Worm (Caenorhabditis elegans) whole organism, young adult: Measurements from ENCODE around the gene F39G3.2.

Experiments used
- B0261.1 ChIP-seq: sonication (generic microtip); optimal IDR thresholded peaks from 2 replicates; lab custom pipeline; 2016; ENCODE audit warnings: mild to moderate bottlenecking, missing genetic modification characterization, moderate library complexity, missing compliant biosample characterization
- B0336.3 ChIP-seq: fragments of 200-800 bp; sonication (Bioruptor generic); IDR thresholded peaks from 2 replicates; pipeline ENCODE4 v1.3.6; 2022; ENCODE audit warnings: missing genetic modification characterization, missing compliant biosample characterization
- C06A6.2 ChIP-seq: fragments of 200-800 bp; sonication (Bioruptor generic); conservative IDR thresholded peaks from 2 replicates; pipeline ENCODE4 v1.3.6; 2022; ENCODE audit warnings: missing genetic modification characterization, missing compliant biosample characterization
- F22D6.2 ChIP-seq: sonication (generic microtip); optimal IDR thresholded peaks from 2 replicates; lab custom pipeline; 2016; ENCODE audit warnings: mild to moderate bottlenecking, missing genetic modification characterization, missing compliant biosample characterization
- F55B11.4 ChIP-seq: sonication (generic microtip); optimal IDR thresholded peaks from 2 replicates; lab custom pipeline; 2016; ENCODE audit warnings: missing compliant biosample characterization, missing genetic modification characterization, borderline replicate concordance; ENCODE audit not compliant: insufficient read depth
- K11D2.4 ChIP-seq: fragments of 200-800 bp; sonication (Bioruptor generic); IDR thresholded peaks from 2 replicates; pipeline ENCODE4 v1.3.6; 2022; ENCODE audit warnings: missing genetic modification reagents, missing genetic modification characterization, missing compliant biosample characterization
- T26A5.8 ChIP-seq: sonication (generic microtip); optimal IDR thresholded peaks from 2 replicates; lab custom pipeline; 2016; ENCODE audit warnings: missing genetic modification characterization, missing compliant biosample characterization
- Y53F4B.3 ChIP-seq: fragments of 200-800 bp; sonication (Bioruptor generic); IDR thresholded peaks from 2 replicates; pipeline ENCODE4 v1.3.6; 2022; ENCODE audit warnings: missing genetic modification reagents, missing genetic modification characterization, missing compliant biosample characterization
- Y53G8AR.9 ChIP-seq: fragments of 200-800 bp; sonication (Bioruptor generic); conservative IDR thresholded peaks from 2 replicates; pipeline ENCODE4 v1.3.6; 2022; ENCODE audit warnings: missing genetic modification reagents, missing genetic modification characterization, missing compliant biosample characterization
- Y79H2A.3 ChIP-seq: fragments of 200-800 bp; sonication (Bioruptor generic); conservative IDR thresholded peaks from 2 replicates; pipeline ENCODE4 v1.3.6; 2022; ENCODE audit warnings: missing genetic modification reagents, missing genetic modification characterization, missing compliant biosample characterization
- ZK185.1 ChIP-seq: sonication (generic microtip); optimal IDR thresholded peaks from 2 replicates; lab custom pipeline; 2016; ENCODE audit warnings: mild to moderate bottlenecking, missing genetic modification characterization, missing compliant biosample characterization; ENCODE audit not compliant: poor library complexity, severe bottlenecking
- attf-3 ChIP-seq: fragments of 200-800 bp; sonication (Bioruptor generic); conservative IDR thresholded peaks from 2 replicates; pipeline ENCODE4 v1.3.6; 2022; ENCODE audit warnings: missing genetic modification reagents, missing genetic modification characterization, missing compliant biosample characterization
- attf-5 ChIP-seq: fragments of 200-800 bp; sonication (Bioruptor generic); optimal IDR thresholded peaks from 2 replicates; lab custom pipeline; 2018; ENCODE audit warnings: mild to moderate bottlenecking, missing genetic modification characterization, missing compliant biosample characterization
- bed-2 ChIP-seq: fragments of 200-800 bp; sonication (Bioruptor generic); IDR thresholded peaks from 2 replicates; pipeline ENCODE4 v1.3.6; 2022; ENCODE audit warnings: missing genetic modification reagents, missing genetic modification characterization, missing compliant biosample characterization
- ceh-27 ChIP-seq: fragments of 200-800 bp; sonication (Bioruptor generic); optimal IDR thresholded peaks from 2 replicates; lab custom pipeline; 2018; ENCODE audit warnings: mild to moderate bottlenecking, missing genetic modification characterization, moderate library complexity, missing compliant biosample characterization
- ceh-91 ChIP-seq: fragments of 200-800 bp; sonication (Bioruptor generic); IDR thresholded peaks from 2 replicates; pipeline ENCODE4 v1.3.6; 2022; ENCODE audit warnings: missing genetic modification reagents, missing genetic modification characterization, missing compliant biosample characterization
- dpl-1 ChIP-seq: fragments of 150-350 bp; optimal IDR thresholded peaks from 2 replicates; lab custom pipeline; 2014; ENCODE audit warnings: missing biosample characterization, missing genetic modification reagents, missing genetic modification characterization
- ekl-4 ChIP-seq: fragments of 200-800 bp; sonication (Bioruptor generic); IDR thresholded peaks from 2 replicates; pipeline ENCODE4 v1.3.6; 2022; ENCODE audit warnings: missing genetic modification reagents, missing genetic modification characterization, missing compliant biosample characterization
- fkh-3 ChIP-seq: sonication (generic microtip); optimal IDR thresholded peaks from 2 replicates; lab custom pipeline; 2016; ENCODE audit warnings: mild to moderate bottlenecking, missing genetic modification characterization, missing compliant biosample characterization
- him-1 ChIP-seq: sonication (generic microtip); optimal IDR thresholded peaks from 2 replicates; lab custom pipeline; 2016; ENCODE audit warnings: missing genotype, missing genetic modification reagents, missing genetic modification characterization, missing compliant biosample characterization
- hlh-26 ChIP-seq: fragments of 200-800 bp; sonication (Bioruptor generic); conservative IDR thresholded peaks from 2 replicates; pipeline ENCODE4 v1.3.6; 2022; ENCODE audit warnings: missing genetic modification reagents, missing genetic modification characterization, missing compliant biosample characterization
- hsf-1 ChIP-seq: fragments of 200-800 bp; sonication (Bioruptor generic); IDR thresholded peaks from 2 replicates; pipeline ENCODE4 v1.3.6; 2022; ENCODE audit warnings: missing genetic modification reagents, missing genetic modification characterization, missing compliant biosample characterization
- let-526 ChIP-seq: fragments of 200-800 bp; sonication (Bioruptor generic); IDR thresholded peaks from 2 replicates; pipeline ENCODE4 v1.3.6; 2022; ENCODE audit warnings: missing genetic modification reagents, missing genetic modification characterization, missing compliant biosample characterization
- lin-54 ChIP-seq: fragments of 200-800 bp; sonication (Bioruptor generic); optimal IDR thresholded peaks from 2 replicates; lab custom pipeline; 2018; ENCODE audit warnings: mild to moderate bottlenecking, missing genetic modification characterization, missing compliant biosample characterization
- lir-1 ChIP-seq: fragments of 200-800 bp; sonication (Bioruptor generic); conservative IDR thresholded peaks from 2 replicates; pipeline ENCODE4 v1.3.6; 2022; ENCODE audit warnings: missing genetic modification reagents, missing genetic modification characterization, missing compliant biosample characterization
- lsl-1 ChIP-seq: fragments of 200-800 bp; sonication (Bioruptor generic); optimal IDR thresholded peaks from 2 replicates; lab custom pipeline; 2018; ENCODE audit warnings: mild to moderate bottlenecking, missing genetic modification characterization, moderate library complexity, missing compliant biosample characterization
- madf-3 ChIP-seq: fragments of 200-800 bp; sonication (Bioruptor generic); IDR thresholded peaks from 2 replicates; pipeline ENCODE4 v1.3.6; 2022; ENCODE audit warnings: missing genetic modification reagents, missing genetic modification characterization, missing compliant biosample characterization
- mcd-1 ChIP-seq: fragments of 200-800 bp; sonication (Bioruptor generic); IDR thresholded peaks from 2 replicates; pipeline ENCODE4 v1.3.6; 2022; ENCODE audit warnings: missing genetic modification reagents, missing genetic modification characterization, missing compliant biosample characterization
- mel-28 ChIP-seq: sonication (generic microtip); optimal IDR thresholded peaks from 2 replicates; lab custom pipeline; 2016; ENCODE audit warnings: borderline replicate concordance, mild to moderate bottlenecking, missing genetic modification characterization, missing compliant biosample characterization
- mxl-1 ChIP-seq: sonication (generic microtip); optimal IDR thresholded peaks from 2 replicates; lab custom pipeline; 2016; ENCODE audit warnings: missing genetic modification characterization, missing compliant biosample characterization
- nhr-120 ChIP-seq: fragments of 200-800 bp; sonication (Bioruptor generic); IDR thresholded peaks from 2 replicates; pipeline ENCODE4 v1.3.6; 2022; ENCODE audit warnings: missing genetic modification characterization, missing compliant biosample characterization
- nhr-90 ChIP-seq: sonication (generic microtip); optimal IDR thresholded peaks from 2 replicates; lab custom pipeline; 2016; ENCODE audit warnings: missing genotype, mild to moderate bottlenecking, missing genetic modification characterization, missing compliant biosample characterization
- pbrm-1 ChIP-seq: fragments of 200-800 bp; sonication (Bioruptor generic); IDR thresholded peaks from 2 replicates; pipeline ENCODE4 v1.3.6; 2022; ENCODE audit warnings: missing genetic modification reagents, missing genetic modification characterization, missing compliant biosample characterization
- rec-8 ChIP-seq, 2 experiments: sonication (generic microtip); optimal IDR thresholded peaks; 2 replicates each; lab custom pipeline; 2016; ENCODE audit warnings: mild to moderate bottlenecking in 2 of 2, missing genetic modification characterization in 2 of 2, missing genetic modification reagents in 2 of 2, missing genotype in 2 of 2, missing biosample characterization in 1 of 2, missing compliant biosample characterization in 1 of 2, moderate library complexity in 1 of 2
- rpc-1 ChIP-seq, 2 experiments: fragments of 150-350 bp in 1 of 2; sonication (generic microtip) in 1 of 2; optimal IDR thresholded peaks; 2 replicates each; lab custom pipeline; 2014 to 2018; ENCODE audit warnings: missing biosample characterization in 1 of 2, missing genetic modification characterization in 1 of 2, missing genetic modification reagents in 1 of 2, missing genotype in 1 of 2
- sdz-38 ChIP-seq: sonication (generic microtip); optimal IDR thresholded peaks from 2 replicates; lab custom pipeline; 2016; ENCODE audit warnings: missing genotype, missing genetic modification characterization, missing compliant biosample characterization
- sea-2 ChIP-seq: fragments of 200-800 bp; sonication (Bioruptor generic); IDR thresholded peaks from 2 replicates; pipeline ENCODE4 v1.3.6; 2022; ENCODE audit warnings: missing genetic modification characterization, missing compliant biosample characterization
- snpc-1.1 ChIP-seq: sonication (generic microtip); optimal IDR thresholded peaks from 2 replicates; lab custom pipeline; 2017; ENCODE audit warnings: missing genetic modification characterization, mild to moderate bottlenecking, missing compliant biosample characterization, antibody characterized with exemption, moderate library complexity, missing genotype, missing genetic modification reagents; ENCODE audit not compliant: insufficient read depth
- tlf-1 ChIP-seq: fragments of 200-800 bp; sonication (Bioruptor generic); optimal IDR thresholded peaks from 2 replicates; lab custom pipeline; 2018; ENCODE audit warnings: mild to moderate bottlenecking, missing genetic modification characterization, missing compliant biosample characterization
- xnd-1 ChIP-seq: sonication (generic microtip); optimal IDR thresholded peaks from 2 replicates; lab custom pipeline; 2016; ENCODE audit warnings: missing genotype, missing genetic modification reagents, missing genetic modification characterization, missing compliant biosample characterization
- zfh-2 ChIP-seq: fragments of 200-800 bp; sonication (Bioruptor generic); conservative IDR thresholded peaks from 2 replicates; pipeline ENCODE4 v1.3.6; 2022; ENCODE audit warnings: missing genetic modification reagents, missing genetic modification characterization, missing compliant biosample characterization
- ztf-22 ChIP-seq: fragments of 200-800 bp; sonication (Bioruptor generic); optimal IDR thresholded peaks from 2 replicates; lab custom pipeline; 2018; ENCODE audit warnings: mild to moderate bottlenecking, missing genetic modification characterization, moderate library complexity, missing compliant biosample characterization

The F39G3.2 gene

ce11 chrV:4777388-4777986, 39.9 kb downstream of the F39G3.2 start, which contains the start of gene C18G1.1:
Gene C18G1.1, plus strand, starts transcription at chrV:4777960.
- no peak for TF ChIP-seq pbrm-1 (GFP tag; lab: Robert Waterston, UW)
- no peak for TF ChIP-seq hsf-1 (GFP tag; lab: Robert Waterston, UW)
- TF ChIP-seq lin-54 = no peak
- TF ChIP-seq snpc-1.1 (tag; lab: Kevin White, UChicago) = no peak
- no peak for TF ChIP-seq let-526
- TF ChIP-seq fkh-3 (tag; lab: Kevin White, UChicago) = no peak
- TF ChIP-seq nhr-90 (tag; lab: Kevin White, UChicago) = no peak
- no peak for TF ChIP-seq sdz-38 (tag; lab: Kevin White, UChicago)
- TF ChIP-seq rpc-1 (optimal IDR thresholded peaks at IDR 0.05; lab: Kevin White, UChicago) = no peak
- TF ChIP-seq rpc-1 (tag; optimal IDR thresholded peaks at IDR 0.05; lab: Kevin White, UChicago) = no peak
- no peak for TF ChIP-seq mxl-1
- TF ChIP-seq Y79H2A.3 = no peak
- TF ChIP-seq him-1 (tag; lab: Kevin White, UChicago) = no peak
- no peak for TF ChIP-seq zfh-2 (GFP tag; lab: Robert Waterston, UW)
- no peak for TF ChIP-seq ztf-22 (GFP tag; lab: Kevin White, UChicago)
- TF ChIP-seq ekl-4 = no peak
- TF ChIP-seq, all 124 proteins: peak for 0

- no peak for TF ChIP-seq lsl-1 (GFP tag; lab: Kevin White, UChicago)
- TF ChIP-seq attf-5 (GFP tag; lab: Kevin White, UChicago) = no peak
- no peak for TF ChIP-seq rec-8 (tag; optimal IDR thresholded peaks at IDR 0.05; lab: Kevin White, UChicago)
- no peak for TF ChIP-seq tlf-1 (GFP tag; lab: Kevin White, UChicago)
- no peak for TF ChIP-seq F22D6.2 (tag; lab: Kevin White, UChicago)
- no peak for TF ChIP-seq F55B11.4 (tag; lab: Kevin White, UChicago)
- TF ChIP-seq Y53F4B.3 = no peak
- TF ChIP-seq mel-28 = no peak
- TF ChIP-seq sdz-38 (tag; lab: Kevin White, UChicago) = no peak
- no peak for TF ChIP-seq mcd-1
- no peak for TF ChIP-seq B0336.3 (GFP tag; lab: Robert Waterston, UW)
- no peak for TF ChIP-seq bed-2
- TF ChIP-seq xnd-1 (tag; lab: Kevin White, UChicago) = no peak
- no peak for TF ChIP-seq K11D2.4
These were observed 45.7 kb downstream of the F39G3.2 start, which contains the start of gene Y60C6A.1 for ce11 chrV:4783313-4783712. Gene Y60C6A.1, plus strand, starts transcription at chrV:4783613.

ce11 chrV:4785333-4785852, 47.8 kb downstream of the F39G3.2 start, which contains the start of the genes Y60C6A.2 and Y60C6A.3:
Gene Y60C6A.2, minus strand, starts transcription at chrV:4785433.
Gene Y60C6A.3, plus strand, starts transcription at chrV:4785802.
- no peak for TF ChIP-seq T26A5.8 (tag; lab: Kevin White, UChicago)
- TF ChIP-seq madf-3 (GFP tag; lab: Robert Waterston, UW) = no peak
- no peak for TF ChIP-seq C06A6.2 (GFP tag; lab: Robert Waterston, UW)
- no peak for TF ChIP-seq dpl-1 (GFP tag; lab: Kevin White, UChicago)
- no peak for TF ChIP-seq B0261.1 (tag; lab: Kevin White, UChicago)
- no peak for TF ChIP-seq hlh-26 (GFP tag; lab: Robert Waterston, UW)
- no peak for TF ChIP-seq snpc-1.1 (tag; lab: Kevin White, UChicago)
- TF ChIP-seq nhr-120 (GFP tag; lab: Robert Waterston, UW) = no peak
- no peak for TF ChIP-seq sea-2 (GFP tag; lab: Robert Waterston, UW)
- no peak for TF ChIP-seq ZK185.1 (tag; lab: Kevin White, UChicago)
- no peak for TF ChIP-seq ceh-27
- no peak for TF ChIP-seq attf-3 (GFP tag; lab: Robert Waterston, UW)
- no peak for TF ChIP-seq ceh-91
- no peak for TF ChIP-seq Y79H2A.3
- TF ChIP-seq Y53G8AR.9 (GFP tag; lab: Robert Waterston, UW) = no peak
- TF ChIP-seq lir-1 (GFP tag; lab: Robert Waterston, UW) = no peak
- no peak for TF ChIP-seq Y53F4B.3
